Fruit fly (Drosophila melanogaster) whole organism, embryonic: ENCODE results near the gene ssp.

Experiments
- Blimp-1 ChIP-seq: fragments of 200-800 bp; sonication (Bioruptor generic); optimal IDR thresholded peaks from 3 replicates; lab custom pipeline; 2018; ENCODE audit warnings: missing biosample characterization, missing genetic modification characterization, mild to moderate bottlenecking, moderate library complexity, missing genetic modification reagents
- BtbVII ChIP-seq: fragments of 200-800 bp; sonication (Bioruptor generic); optimal IDR thresholded peaks from 3 replicates; lab custom pipeline; 2017; ENCODE audit warnings: missing biosample characterization, mild to moderate bottlenecking, missing genetic modification characterization
- CG11695 ChIP-seq: fragments of 200-800 bp; sonication (Bioruptor generic); IDR thresholded peaks from 3 replicates; pipeline ENCODE4 v1.3.6; 2022; ENCODE audit warnings: missing biosample characterization, missing genetic modification characterization
- CG12071 ChIP-seq: fragments of 200-800 bp; sonication (Bioruptor generic); optimal IDR thresholded peaks from 3 replicates; lab custom pipeline; 2018; ENCODE audit warnings: missing biosample characterization, mild to moderate bottlenecking, missing genetic modification characterization
- CG12155 ChIP-seq: fragments of 200-800 bp; sonication (Bioruptor generic); optimal IDR thresholded peaks from 3 replicates; lab custom pipeline; 2016; ENCODE audit warnings: missing biosample characterization, missing genetic modification characterization
- CG12219 ChIP-seq: fragments of 200-800 bp; sonication (Bioruptor generic); optimal IDR thresholded peaks from 3 replicates; lab custom pipeline; 2018; ENCODE audit warnings: missing biosample characterization, mild to moderate bottlenecking, missing genetic modification characterization
- CG13894 ChIP-seq: fragments of 200-800 bp; sonication (Bioruptor generic); optimal IDR thresholded peaks from 3 replicates; lab custom pipeline; 2018; ENCODE audit warnings: missing biosample characterization, mild to moderate bottlenecking, missing genetic modification characterization, moderate library complexity
- CG1603 ChIP-seq: fragments of 200-800 bp; sonication (Bioruptor generic); optimal IDR thresholded peaks from 2 replicates; lab custom pipeline; 2019; ENCODE audit warnings: missing biosample characterization, mild to moderate bottlenecking, missing genetic modification characterization, moderate library complexity
- CG17359 ChIP-seq: fragments of 200-800 bp; sonication (Bioruptor generic); optimal IDR thresholded peaks from 3 replicates; lab custom pipeline; 2018; ENCODE audit warnings: missing biosample characterization, mild to moderate bottlenecking, missing genetic modification characterization, moderate library complexity
- CG17802 ChIP-seq: fragments of 200-800 bp; sonication (Bioruptor generic); optimal IDR thresholded peaks from 2 replicates; lab custom pipeline; 2018; ENCODE audit warnings: missing biosample characterization, mild to moderate bottlenecking, missing genetic modification characterization, moderate library complexity
- CG18011 ChIP-seq: fragments of 200-800 bp; sonication (Bioruptor generic); optimal IDR thresholded peaks from 2 replicates; lab custom pipeline; 2017; ENCODE audit warnings: missing biosample characterization, missing genetic modification characterization, mild to moderate bottlenecking, moderate library complexity, missing genotype
- CG18764 ChIP-seq: fragments of 200-800 bp; sonication (Bioruptor generic); optimal IDR thresholded peaks from 3 replicates; lab custom pipeline; 2016; ENCODE audit warnings: missing biosample characterization, missing genetic modification characterization
- CG30431 ChIP-seq: fragments of 200-800 bp; sonication (Bioruptor generic); optimal IDR thresholded peaks from 2 replicates; lab custom pipeline; 2017; ENCODE audit warnings: missing biosample characterization, missing genetic modification characterization
- CG34376 ChIP-seq: fragments of 200-800 bp; sonication (Bioruptor generic); optimal IDR thresholded peaks from 2 replicates; lab custom pipeline; 2018; ENCODE audit warnings: missing biosample characterization, mild to moderate bottlenecking, missing genetic modification characterization
- CG5180 ChIP-seq: fragments of 200-800 bp; sonication (Bioruptor generic); optimal IDR thresholded peaks from 3 replicates; lab custom pipeline; 2017; ENCODE audit warnings: missing biosample characterization, missing genetic modification characterization, mild to moderate bottlenecking, moderate library complexity, missing genetic modification reagents
- CG6683 ChIP-seq: fragments of 200-800 bp; sonication (Bioruptor generic); optimal IDR thresholded peaks from 2 replicates; lab custom pipeline; 2017; ENCODE audit warnings: missing biosample characterization, mild to moderate bottlenecking, missing genetic modification characterization, missing genetic modification reagents
- CG6854 ChIP-seq: fragments of 200-800 bp; sonication (Bioruptor generic); optimal IDR thresholded peaks from 3 replicates; lab custom pipeline; 2017; ENCODE audit warnings: missing biosample characterization, mild to moderate bottlenecking, missing genetic modification characterization
- CG7556 ChIP-seq: fragments of 200-800 bp; sonication (Bioruptor generic); optimal IDR thresholded peaks from 2 replicates; lab custom pipeline; 2017; ENCODE audit warnings: missing biosample characterization, mild to moderate bottlenecking, missing genetic modification characterization
- CG9437 ChIP-seq: fragments of 200-800 bp; sonication (Bioruptor generic); optimal IDR thresholded peaks from 2 replicates; lab custom pipeline; 2018; ENCODE audit warnings: missing biosample characterization, mild to moderate bottlenecking, missing genetic modification characterization
- CG9932 ChIP-seq: fragments of 200-800 bp; sonication (Bioruptor generic); IDR thresholded peaks from 2 replicates; pipeline ENCODE4 v1.3.6; 2022; ENCODE audit warnings: missing biosample characterization, missing genetic modification characterization
- Dek ChIP-seq: fragments of 200-800 bp; sonication (Bioruptor generic); optimal IDR thresholded peaks from 3 replicates; lab custom pipeline; 2019; ENCODE audit warnings: missing biosample characterization, mild to moderate bottlenecking, missing genetic modification characterization, moderate library complexity
- Drgx ChIP-seq: fragments of 200-800 bp; sonication (Bioruptor generic); IDR thresholded peaks from 2 replicates; pipeline ENCODE4 v1.3.6; 2022; ENCODE audit warnings: missing biosample characterization, missing genetic modification characterization
- H15 ChIP-seq: fragments of 200-800 bp; sonication (Bioruptor generic); IDR thresholded peaks from 3 replicates; pipeline ENCODE4 v1.3.6; 2022; ENCODE audit warnings: missing biosample characterization, missing genetic modification characterization
- HLHmδ ChIP-seq: fragments of 200-800 bp; sonication (Bioruptor generic); optimal IDR thresholded peaks from 2 replicates; lab custom pipeline; 2018; ENCODE audit warnings: missing biosample characterization, mild to moderate bottlenecking, missing genetic modification characterization, moderate library complexity
- Hr3 ChIP-seq: fragments of 200-800 bp; sonication (Bioruptor generic); optimal IDR thresholded peaks from 3 replicates; lab custom pipeline; 2016; ENCODE audit warnings: missing biosample characterization, missing genetic modification characterization
- Hr78 ChIP-seq, 2 experiments: fragments of 200-800 bp in 1 of 2; fragments of >200 bp in 1 of 2; sonication (Bioruptor generic) in 1 of 2; optimal IDR thresholded peaks; 2 replicates each; lab custom pipeline; 2017 to 2019; ENCODE audit warnings: missing biosample characterization in 2 of 2, missing genetic modification characterization in 2 of 2, mild to moderate bottlenecking in 1 of 2, moderate library complexity in 1 of 2
- Kr ChIP-seq: fragments of 200-800 bp; sonication (Bioruptor generic); optimal IDR thresholded peaks from 2 replicates; lab custom pipeline; 2017; ENCODE audit warnings: missing biosample characterization, mild to moderate bottlenecking, missing genetic modification characterization
- MESR4 ChIP-seq: fragments of 200-800 bp; sonication (Bioruptor generic); optimal IDR thresholded peaks from 2 replicates; lab custom pipeline; 2018; ENCODE audit warnings: missing biosample characterization, mild to moderate bottlenecking, missing genetic modification characterization, moderate library complexity
- Med ChIP-seq: fragments of 200-800 bp; sonication (Bioruptor generic); peaks from one replicate; lab custom pipeline; 2016; ENCODE audit warnings: missing biosample characterization, missing genetic modification characterization, mild to moderate bottlenecking, inconsistent platforms, moderate library complexity
- NC2β ChIP-seq: fragments of 200-800 bp; sonication (Bioruptor generic); optimal IDR thresholded peaks from 2 replicates; lab custom pipeline; 2016; ENCODE audit warnings: missing biosample characterization, missing genetic modification characterization
- NFAT ChIP-seq: fragments of 200-800 bp; sonication (Bioruptor generic); IDR thresholded peaks from 2 replicates; pipeline ENCODE4 v1.3.6; 2022; ENCODE audit warnings: missing biosample characterization, missing genetic modification characterization
- Nf-YC ChIP-seq: fragments of 200-800 bp; optimal IDR thresholded peaks from 3 replicates; lab custom pipeline; 2019; ENCODE audit warnings: missing biosample characterization, mild to moderate bottlenecking, missing genetic modification characterization, moderate library complexity
- Ptx1 ChIP-seq: fragments of 200-800 bp; sonication (Bioruptor generic); IDR thresholded peaks from 2 replicates; pipeline ENCODE4 v1.3.6; 2022; ENCODE audit warnings: missing biosample characterization, missing genetic modification characterization
- Usf ChIP-seq: fragments of 200-800 bp; sonication (Bioruptor generic); optimal IDR thresholded peaks from 2 replicates; lab custom pipeline; 2017; ENCODE audit warnings: missing genotype, missing biosample characterization, missing genetic modification characterization
- bowl ChIP-seq: fragments of 200-800 bp; sonication (Bioruptor generic); IDR thresholded peaks from 2 replicates; pipeline ENCODE4 v1.3.6; 2022; ENCODE audit warnings: missing biosample characterization, missing genetic modification characterization
- br ChIP-seq: fragments of >200 bp; optimal IDR thresholded peaks from 2 replicates; lab custom pipeline; 2017
- ci ChIP-seq: fragments of 200-800 bp; sonication (Bioruptor generic); IDR thresholded peaks from 3 replicates; pipeline ENCODE4 v1.3.6; 2022; ENCODE audit warnings: missing biosample characterization, missing genetic modification characterization
- dm ChIP-seq: fragments of 200-800 bp; sonication (Bioruptor generic); optimal IDR thresholded peaks from 3 replicates; lab custom pipeline; 2016; ENCODE audit warnings: missing biosample characterization, missing genetic modification characterization
- dpn ChIP-seq, 2 experiments: fragments of 200-800 bp; sonication (Bioruptor generic); optimal IDR thresholded peaks; 3 replicates each; lab custom pipeline; 2016; ENCODE audit warnings: missing biosample characterization in 2 of 2, missing genetic modification characterization in 2 of 2
- dysf ChIP-seq: fragments of 200-800 bp; sonication (Bioruptor generic); IDR thresholded peaks from 3 replicates; pipeline ENCODE4 v1.3.6; 2022; ENCODE audit warnings: missing biosample characterization, missing genetic modification characterization
- ems ChIP-seq: fragments of 200-800 bp; sonication (Bioruptor generic); optimal IDR thresholded peaks from 3 replicates; lab custom pipeline; 2016; ENCODE audit warnings: missing biosample characterization, missing genetic modification characterization
- fd64A ChIP-seq: fragments of 200-800 bp; sonication (Bioruptor generic); optimal IDR thresholded peaks from 3 replicates; lab custom pipeline; 2018; ENCODE audit warnings: missing biosample characterization, mild to moderate bottlenecking, missing genetic modification characterization
- h ChIP-seq: fragments of >200 bp; optimal IDR thresholded peaks from 2 replicates; lab custom pipeline; 2017
- ind ChIP-seq: fragments of 200-800 bp; sonication (Bioruptor generic); optimal IDR thresholded peaks from 3 replicates; lab custom pipeline; 2016; ENCODE audit warnings: missing biosample characterization, missing genetic modification characterization
- jing ChIP-seq: fragments of 200-800 bp; sonication (Bioruptor generic); optimal IDR thresholded peaks from 2 replicates; lab custom pipeline; 2018; ENCODE audit warnings: missing biosample characterization, mild to moderate bottlenecking, missing genetic modification characterization
- nerfin-2 ChIP-seq: fragments of 200-800 bp; sonication (Bioruptor generic); IDR thresholded peaks from 2 replicates; pipeline ENCODE4 v1.3.6; 2022; ENCODE audit warnings: missing biosample characterization, missing genetic modification characterization; ENCODE audit not compliant: partially characterized antibody
- pnt ChIP-seq: fragments of 200-800 bp; sonication (Bioruptor generic); optimal IDR thresholded peaks from 3 replicates; lab custom pipeline; 2016; ENCODE audit warnings: missing biosample characterization, missing genetic modification characterization
- sens ChIP-seq: fragments of 200-800 bp; sonication (Bioruptor generic); peaks from one replicate; lab custom pipeline; 2016; ENCODE audit warnings: missing biosample characterization, missing genetic modification characterization
- slou ChIP-seq: fragments of 200-800 bp; sonication (Bioruptor generic); optimal IDR thresholded peaks from 3 replicates; lab custom pipeline; 2016; ENCODE audit warnings: missing biosample characterization, missing genetic modification characterization
- sob ChIP-seq: fragments of 200-800 bp; sonication (Bioruptor generic); IDR thresholded peaks from 2 replicates; pipeline ENCODE4 v1.3.6; 2022; ENCODE audit warnings: missing biosample characterization, missing genetic modification characterization
- stwl ChIP-seq: fragments of 200-800 bp; sonication (Bioruptor generic); optimal IDR thresholded peaks from 3 replicates; lab custom pipeline; 2018; ENCODE audit warnings: missing biosample characterization, mild to moderate bottlenecking, missing genetic modification characterization, moderate library complexity
- usp ChIP-seq: fragments of >200 bp; optimal IDR thresholded peaks from 2 replicates; lab custom pipeline; 2017; ENCODE audit warnings: missing biosample characterization, missing genetic modification characterization

ssp gene

dm6 chr3L:12163082-12163481, 45.0 kb downstream of the ssp start (continued):
- TF ChIP-seq CG6683 (GFP tag; lab: Kevin White, UChicago) (no peak), HLHmδ (GFP tag; lab: Kevin White, UChicago) (no peak), H15 (GFP tag; lab: Robert Waterston, UW) (0 out of 3 replicates have a peak, but pooled peaks have one; percentile 25), CG9437 (no peak), bowl (GFP tag; lab: Robert Waterston, UW) (no peak), CG13894 (no peak), CG17359 (tag; lab: Kevin White, UChicago) (no peak), CG1603 (no peak), CG7556 (GFP tag; lab: Kevin White, UChicago) (peak; percentile 31), CG18764 (no peak), ind (GFP tag; lab: Kevin White, UChicago) (no peak), NFAT (GFP tag; lab: Robert Waterston, UW) (no peak), Drgx (GFP tag; lab: Robert Waterston, UW) (peak; percentile 18), nerfin-2 (GFP tag; lab: Robert Waterston, UW) (no peak), Dek (no peak), br (no peak), Ptx1 (peak; percentile 36; the same call in 1 of the 2 replicates), CG5180 (GFP tag; lab: Kevin White, UChicago) (no peak), CG18011 (no peak), CG30431 (GFP tag; lab: Kevin White, UChicago) (no peak), Hr78 (GFP tag; optimal IDR thresholded peaks at IDR 0.05; lab: Kevin White, UChicago) (no peak), fd64A (no peak), dm (GFP tag; lab: Kevin White, UChicago) (no peak), ems (GFP tag; lab: Kevin White, UChicago) (no peak), Nf-YC (tag; lab: Kevin White, UChicago) (no peak), pnt (GFP tag; lab: Kevin White, UChicago) (no peak), sens (GFP tag; lab: Kevin White, UChicago) (peak; percentile 68), Hr3 (GFP tag; lab: Kevin White, UChicago) (no peak), CG9932 (GFP tag; lab: Robert Waterston, UW) (no peak), CG12155 (GFP tag; lab: Kevin White, UChicago) (no peak), jing (no peak), CG34376 (GFP tag; lab: Kevin White, UChicago) (no peak), CG12219 (GFP tag; lab: Kevin White, UChicago) (no peak), CG6854 (GFP tag; lab: Kevin White, UChicago) (no peak), Usf (GFP tag; lab: Kevin White, UChicago) (no peak), usp (GFP tag; lab: Kevin White, UChicago) (no peak), h (no peak), dysf (GFP tag; lab: Robert Waterston, UW) (0 out of 3 replicates have a peak, but pooled peaks have one; percentile 20), CG11695 (GFP tag; lab: Robert Waterston, UW) (no peak), CG12071 (GFP tag; lab: Kevin White, UChicago) (no peak), CG17802 (no peak), stwl (tag; lab: Kevin White, UChicago) (no peak), BtbVII (no peak), MESR4 (GFP tag; lab: Kevin White, UChicago) (no peak), Med (GFP tag; lab: Kevin White, UChicago) (peak; percentile 49), NC2β (GFP tag; lab: Kevin White, UChicago) (no peak), Blimp-1 (GFP tag; lab: Kevin White, UChicago) (no peak), sob (GFP tag; lab: Robert Waterston, UW) (no peak; the same call in 1 of the 2 replicates), slou (GFP tag; lab: Kevin White, UChicago) (no peak), ci (GFP tag; lab: Robert Waterston, UW) (peak; percentile 46; the same call in 2 of the 3 replicates), Kr (no peak), dpn (GFP tag; optimal IDR thresholded peaks at IDR 0.05; lab: Kevin White, UChicago) (no peak)
